Worm (Caenorhabditis elegans): ENCODE results near the gene K01A11.1.

ce11 chrIII:3437139-3437538, 5.9 kb upstream of the K01A11.1 start:
- TF ChIP-seq mls-2 (tag; optimal IDR thresholded peaks at IDR 0.05) (no peak), nhr-237 (tag; optimal IDR thresholded peaks at IDR 0.05) (no peak), sptf-1 (tag; optimal IDR thresholded peaks at IDR 0.05) (no peak), lin-13 (tag; optimal IDR thresholded peaks at IDR 0.05) (no peak)
